Worm (Caenorhabditis elegans) whole organism, early embryonic: ENCODE results near the gene him-5.

Source experiments
- B0310.2 ChIP-seq: sonication (generic microtip); optimal IDR thresholded peaks from 2 replicates; lab custom pipeline; 2016; ENCODE audit warnings: mild to moderate bottlenecking, missing genetic modification characterization, missing compliant biosample characterization
- F13C5.2 ChIP-seq: sonication (generic microtip); optimal IDR thresholded peaks from 2 replicates; lab custom pipeline; 2017; ENCODE audit warnings: mild to moderate bottlenecking, missing genetic modification characterization, inconsistent platforms, missing compliant biosample characterization
- aly-1 ChIP-seq: sonication (generic microtip); optimal IDR thresholded peaks from 2 replicates; lab custom pipeline; 2016; ENCODE audit warnings: missing genetic modification characterization, missing compliant biosample characterization
- ama-1 ChIP-seq: fragments of 150-350 bp; optimal IDR thresholded peaks from 2 replicates; lab custom pipeline; 2014
- ceh-13 ChIP-seq: fragments of 200-800 bp; sonication (Bioruptor generic); optimal IDR thresholded peaks from 2 replicates; lab custom pipeline; 2018; ENCODE audit warnings: mild to moderate bottlenecking, missing genetic modification characterization, missing compliant biosample characterization
- ceh-36 ChIP-seq: sonication (generic microtip); optimal IDR thresholded peaks from 2 replicates; lab custom pipeline; 2016; ENCODE audit warnings: missing genetic modification characterization, inconsistent platforms, missing compliant biosample characterization
- ets-7 ChIP-seq: sonication (generic microtip); optimal IDR thresholded peaks from 2 replicates; lab custom pipeline; 2016; ENCODE audit warnings: missing genotype, missing genetic modification characterization, missing compliant biosample characterization
- flt-1 ChIP-seq: fragments of 200-800 bp; sonication (Bioruptor generic); IDR thresholded peaks from 2 replicates; pipeline ENCODE4 v1.3.6; 2022; ENCODE audit warnings: missing genetic modification characterization, missing compliant biosample characterization
- hmbx-1 ChIP-seq: sonication (generic microtip); optimal IDR thresholded peaks from 2 replicates; lab custom pipeline; 2016; ENCODE audit warnings: mild to moderate bottlenecking, missing genetic modification characterization, missing compliant biosample characterization
- hmg-4 ChIP-seq: fragments of 200-800 bp; sonication (Bioruptor generic); optimal IDR thresholded peaks from 2 replicates; lab custom pipeline; 2018; ENCODE audit warnings: mild to moderate bottlenecking, missing genetic modification characterization, missing compliant biosample characterization
- hnd-1 ChIP-seq: sonication (generic microtip); optimal IDR thresholded peaks from 2 replicates; lab custom pipeline; 2016; ENCODE audit warnings: missing genetic modification characterization, missing compliant biosample characterization
- pes-1 ChIP-seq: fragments of 200-800 bp; sonication (Bioruptor generic); IDR thresholded peaks from 2 replicates; pipeline ENCODE4 v1.3.6; 2022; ENCODE audit warnings: missing genetic modification reagents, missing genetic modification characterization, missing compliant biosample characterization
- scrt-1 ChIP-seq: fragments of 200-800 bp; sonication (Bioruptor generic); IDR thresholded peaks from 2 replicates; pipeline ENCODE4 v1.3.6; 2022; ENCODE audit warnings: missing genetic modification characterization, missing compliant biosample characterization
- sea-1 ChIP-seq: fragments of 200-800 bp; sonication (Bioruptor generic); conservative IDR thresholded peaks from 2 replicates; pipeline ENCODE4 v1.3.6; 2022; ENCODE audit warnings: missing genetic modification characterization, missing compliant biosample characterization
- tbx-11 ChIP-seq: fragments of 200-800 bp; sonication (Bioruptor generic); IDR thresholded peaks from 2 replicates; pipeline ENCODE4 v1.3.6; 2022; ENCODE audit warnings: missing genetic modification characterization, missing compliant biosample characterization
- tbx-37 ChIP-seq: fragments of 200-800 bp; sonication (Bioruptor generic); conservative IDR thresholded peaks from 2 replicates; pipeline ENCODE4 v1.3.6; 2022; ENCODE audit warnings: missing genetic modification reagents, missing genetic modification characterization, missing compliant biosample characterization
- tra-4 ChIP-seq: sonication (generic microtip); optimal IDR thresholded peaks from 2 replicates; lab custom pipeline; 2017; ENCODE audit warnings: missing genetic modification characterization, missing compliant biosample characterization

him-5 gene

DNA sequence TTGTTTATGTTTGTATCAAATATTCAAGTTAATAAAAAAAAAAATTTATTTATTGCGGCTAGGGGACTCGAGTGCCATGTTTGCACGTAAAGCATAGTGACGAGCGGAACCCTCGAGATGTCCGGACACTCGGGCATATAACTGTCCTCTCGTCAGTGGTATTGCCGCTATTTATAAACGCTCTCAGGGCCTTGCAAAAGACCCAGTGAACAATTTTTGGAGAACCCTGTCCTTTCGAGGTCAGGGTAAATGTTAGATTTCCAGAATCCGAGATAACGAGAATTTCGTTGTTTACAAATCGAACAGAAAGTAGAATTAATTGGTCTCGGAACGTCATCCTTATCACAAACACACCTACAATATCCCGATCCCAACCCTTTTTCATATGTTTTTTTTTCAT lies 2.2 kb downstream of the him-5 start, which contains the start of gene D1086.3:
Gene D1086.3, plus strand, starts transcription at position 390 of the 400 bp plus-strand sequence.
- no peak for TF ChIP-seq tra-4 (tag; lab: Kevin White, UChicago)
- TF ChIP-seq F13C5.2 (tag; lab: Kevin White, UChicago), result peak; percentile 1
- TF ChIP-seq aly-1 (tag; lab: Kevin White, UChicago), result no peak
- no peak for TF ChIP-seq tbx-11

- TF ChIP-seq pes-1 (GFP tag; lab: Robert Waterston, UW) (no peak), tbx-11 (no peak), aly-1 (tag; lab: Kevin White, UChicago) (no peak), hmg-4 (GFP tag; lab: Kevin White, UChicago) (no peak), ceh-13 (GFP tag; lab: Kevin White, UChicago) (no peak), hmbx-1 (tag; lab: Kevin White, UChicago) (no peak), F13C5.2 (tag; lab: Kevin White, UChicago) (no peak), ceh-36 (tag; lab: Kevin White, UChicago) (no peak), scrt-1 (GFP tag; lab: Robert Waterston, UW) (no peak), ama-1 (no peak), ets-7 (no peak)
Observed at ce11 chrV:14093805-14094204, 3.6 kb downstream of the him-5 start, which contains the start of gene D1086.8. D1086.8 (plus strand) TSS chrV:14094105.

DNA sequence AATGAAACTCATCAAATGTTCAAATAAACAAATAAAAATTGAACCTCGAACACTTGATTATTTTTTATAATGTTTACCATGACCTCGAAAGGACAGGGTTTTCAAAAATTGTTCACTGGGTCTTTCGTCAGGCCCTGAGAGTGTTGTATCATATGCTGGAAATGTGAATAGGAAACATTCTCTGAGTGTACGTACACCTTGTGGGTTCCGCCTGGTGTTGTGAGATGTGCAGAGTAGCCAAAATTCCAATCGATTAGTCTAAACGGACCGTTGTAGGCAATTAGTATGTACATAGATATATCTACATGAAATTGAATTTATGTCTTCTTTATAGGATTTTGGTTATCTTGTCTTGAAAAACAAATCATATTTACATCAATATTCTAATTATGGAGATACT lies 4.3 kb downstream of the him-5 start:
- TF ChIP-seq B0310.2 (tag; lab: Kevin White, UChicago), result no peak
- no peak for TF ChIP-seq hnd-1
- TF ChIP-seq flt-1 (GFP tag; lab: Robert Waterston, UW), result no peak
- no peak for TF ChIP-seq hmbx-1 (tag; lab: Kevin White, UChicago)
- TF ChIP-seq ama-1, result no peak
- TF ChIP-seq ceh-36 (tag; lab: Kevin White, UChicago), result no peak
- TF ChIP-seq tbx-37, result no peak

DNA sequence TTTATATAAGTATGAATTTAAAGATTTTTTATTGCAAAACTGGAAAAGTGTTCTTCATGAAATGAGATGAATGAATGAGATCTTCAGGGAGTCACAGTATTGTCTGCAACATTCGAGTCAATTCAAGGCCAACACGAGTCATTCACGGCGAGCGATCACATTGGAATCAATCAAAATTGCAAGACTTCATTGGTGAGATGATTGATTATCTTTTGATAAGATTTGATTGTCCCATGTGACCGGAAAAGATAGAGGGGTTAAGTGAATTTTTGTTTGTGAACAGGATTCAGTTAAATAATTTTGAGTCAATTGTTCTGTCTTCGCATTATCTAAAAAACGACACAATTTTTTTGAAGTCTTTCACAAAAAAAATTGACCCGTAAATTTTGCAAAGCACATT lies 4.7 kb downstream of the him-5 start:
- TF ChIP-seq ceh-36 (tag; lab: Kevin White, UChicago), result no peak
- TF ChIP-seq hnd-1, result no peak
- no peak for TF ChIP-seq scrt-1 (GFP tag; lab: Robert Waterston, UW)
- no peak for TF ChIP-seq B0310.2 (tag; lab: Kevin White, UChicago)

DNA sequence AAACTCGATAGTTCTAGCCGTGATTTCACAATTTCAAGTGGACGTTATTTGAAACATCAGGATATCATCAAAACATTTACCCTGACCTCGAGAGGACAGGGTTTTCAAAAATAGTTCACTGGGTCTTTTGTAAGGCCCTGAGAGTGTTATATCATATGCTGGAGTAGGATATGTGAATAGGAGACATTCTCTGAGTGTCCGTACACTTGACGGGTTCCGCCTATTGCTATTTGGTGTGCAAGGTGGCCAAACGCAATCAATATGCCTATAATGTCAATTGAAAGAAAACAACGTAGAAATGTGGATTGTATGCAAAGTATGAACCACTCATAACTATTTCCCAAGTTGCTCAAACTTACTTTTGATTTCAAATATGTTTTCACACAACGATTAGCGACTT lies 7.1 kb downstream of the him-5 start:
- TF ChIP-seq hnd-1 (no peak), hmg-4 (GFP tag; lab: Kevin White, UChicago) (no peak), pes-1 (GFP tag; lab: Robert Waterston, UW) (no peak), ets-7 (no peak), F13C5.2 (tag; lab: Kevin White, UChicago) (no peak), aly-1 (tag; lab: Kevin White, UChicago) (no peak), tbx-37 (no peak), tbx-11 (no peak), B0310.2 (tag; lab: Kevin White, UChicago) (no peak), tra-4 (tag; lab: Kevin White, UChicago) (no peak), ceh-36 (tag; lab: Kevin White, UChicago) (no peak), hmbx-1 (tag; lab: Kevin White, UChicago) (no peak), ceh-13 (GFP tag; lab: Kevin White, UChicago) (no peak), sea-1 (GFP tag; lab: Robert Waterston, UW) (no peak), flt-1 (GFP tag; lab: Robert Waterston, UW) (no peak), scrt-1 (GFP tag; lab: Robert Waterston, UW) (no peak), ama-1 (no peak)

ce11 chrV:14098519-14098918 lies 8.3 kb downstream of the him-5 start, which contains the start of the genes D1086.2 and D1086.1:
D1086.2 (minus strand) TSS chrV:14098668.
D1086.1 (plus strand) TSS chrV:14098858.
- no peak for TF ChIP-seq ceh-36 (tag; lab: Kevin White, UChicago)
- no peak for TF ChIP-seq ama-1
- TF ChIP-seq pes-1 (GFP tag; lab: Robert Waterston, UW), result no peak
- no peak for TF ChIP-seq flt-1 (GFP tag; lab: Robert Waterston, UW)
- no peak for TF ChIP-seq sea-1 (GFP tag; lab: Robert Waterston, UW)
- TF ChIP-seq scrt-1 (GFP tag; lab: Robert Waterston, UW), result no peak
- TF ChIP-seq B0310.2 (tag; lab: Kevin White, UChicago), result no peak
- TF ChIP-seq tbx-37, result no peak
- no peak for TF ChIP-seq tbx-11
- no peak for TF ChIP-seq hmbx-1 (tag; lab: Kevin White, UChicago)
- TF ChIP-seq ceh-13 (GFP tag; lab: Kevin White, UChicago), result no peak
- no peak for TF ChIP-seq tra-4 (tag; lab: Kevin White, UChicago)
- TF ChIP-seq ets-7, result no peak
- TF ChIP-seq F13C5.2 (tag; lab: Kevin White, UChicago), result no peak

DNA sequence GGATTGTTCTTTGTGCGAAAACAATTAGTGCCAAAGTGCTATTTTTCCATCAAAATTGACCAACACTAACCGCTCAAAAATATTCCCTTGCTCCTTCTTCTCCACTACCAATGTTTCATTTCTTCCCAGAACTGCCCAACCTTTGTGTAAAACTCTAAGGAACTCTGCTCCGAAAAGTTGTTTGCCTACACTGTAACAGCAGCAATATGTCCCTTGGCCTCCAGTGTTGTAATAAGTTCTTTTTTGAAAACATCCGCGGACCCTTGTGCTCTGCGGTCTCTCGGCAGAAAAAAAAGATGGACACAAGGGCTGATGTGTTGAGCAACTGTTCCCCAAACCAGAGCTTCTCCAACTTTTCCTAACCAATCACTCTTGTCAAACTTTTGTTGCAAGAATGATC lies 10.7 kb downstream of the him-5 start, which contains the start of gene D1086.12:
Gene D1086.12, plus strand, starts transcription at position 301 of the 400 bp plus-strand sequence.
- no peak for TF ChIP-seq sea-1 (GFP tag; lab: Robert Waterston, UW)

ce11 chrV:14103970-14104369 lies 13.7 kb downstream of the him-5 start, which contains the start of gene D1086.9:
D1086.9 (plus strand) TSS chrV:14104270.
- TF ChIP-seq flt-1 (GFP tag; lab: Robert Waterston, UW), result no peak

DNA sequence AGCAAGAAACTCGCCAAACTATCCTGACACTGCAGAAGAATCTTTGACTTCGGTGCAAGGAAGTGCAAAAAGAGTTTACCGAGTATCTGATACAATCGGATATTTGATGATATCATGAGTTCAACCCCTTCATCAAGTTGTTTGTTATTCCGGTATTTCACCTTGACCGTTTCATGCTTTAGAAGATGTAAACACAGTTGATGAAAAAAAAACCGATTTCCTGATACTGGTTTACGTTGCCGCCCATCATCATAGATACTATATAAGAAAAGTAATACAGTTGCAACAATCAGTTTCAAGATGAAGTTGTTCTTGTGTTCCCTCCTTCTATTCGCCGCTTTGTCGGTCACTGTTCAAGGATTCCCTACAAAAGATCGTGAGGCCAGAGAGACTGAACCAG lies 17.3 kb downstream of the him-5 start, which contains the start of gene H39E23.3:
Gene H39E23.3, plus strand, starts transcription at position 301 of the 400 bp plus-strand sequence.
- TF ChIP-seq flt-1 (GFP tag; lab: Robert Waterston, UW) (no peak), tbx-11 (no peak), aly-1 (tag; lab: Kevin White, UChicago) (no peak), sea-1 (GFP tag; lab: Robert Waterston, UW) (no peak), ama-1 (no peak), tbx-37 (no peak), F13C5.2 (tag; lab: Kevin White, UChicago) (no peak)
